Worm (Caenorhabditis elegans): ENCODE results near the gene T05B11.4.
A peak's percentile ranks its signal among the peaks of the same experiment; 100 is the strongest.

The T05B11.4 gene

DNA sequence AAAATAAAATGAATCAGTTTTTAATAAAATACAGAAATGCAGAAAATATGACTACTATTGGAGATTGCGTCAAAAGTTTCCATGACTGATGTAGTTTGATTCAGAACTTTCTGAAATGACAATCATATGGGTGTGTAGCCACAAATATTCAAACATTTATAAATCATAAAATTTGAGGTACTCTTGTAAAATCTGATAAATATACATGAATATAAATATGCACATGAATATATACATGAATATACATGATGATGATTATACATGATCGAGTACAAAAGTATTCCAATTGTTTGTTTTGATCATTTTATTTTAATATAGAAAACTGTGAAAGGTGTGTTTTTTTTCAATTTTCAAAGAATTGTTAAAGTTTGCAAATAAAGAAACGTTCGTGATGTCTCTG, at the start of gene T05B11.4:
TSS of gene T05B11.4 (minus strand) at position 101 of the 400 bp plus-strand sequence.
- TF ChIP-seq daf-12 (tag; optimal IDR thresholded peaks at IDR 0.05) = no peak
- TF ChIP-seq ceh-82 (tag; optimal IDR thresholded peaks at IDR 0.05) = no peak
- TF ChIP-seq egl-5 (tag; optimal IDR thresholded peaks at IDR 0.05) = no peak
- no peak for TF ChIP-seq nhr-25 (tag; optimal IDR thresholded peaks at IDR 0.05)
- no peak for TF ChIP-seq ZK546.5 (tag; optimal IDR thresholded peaks at IDR 0.05)
- TF ChIP-seq nhr-43 (tag; optimal IDR thresholded peaks at IDR 0.05; ENCODE audit: poor library complexity, severe bottlenecking) = no peak
- no peak for TF ChIP-seq ztf-11 (tag; optimal IDR thresholded peaks at IDR 0.05)
- no peak for TF ChIP-seq egl-27 (tag; optimal IDR thresholded peaks at IDR 0.05)
- no peak for TF ChIP-seq zag-1 (tag; optimal IDR thresholded peaks at IDR 0.05)
- TF ChIP-seq elt-3 (tag; optimal IDR thresholded peaks at IDR 0.05) = no peak

DNA sequence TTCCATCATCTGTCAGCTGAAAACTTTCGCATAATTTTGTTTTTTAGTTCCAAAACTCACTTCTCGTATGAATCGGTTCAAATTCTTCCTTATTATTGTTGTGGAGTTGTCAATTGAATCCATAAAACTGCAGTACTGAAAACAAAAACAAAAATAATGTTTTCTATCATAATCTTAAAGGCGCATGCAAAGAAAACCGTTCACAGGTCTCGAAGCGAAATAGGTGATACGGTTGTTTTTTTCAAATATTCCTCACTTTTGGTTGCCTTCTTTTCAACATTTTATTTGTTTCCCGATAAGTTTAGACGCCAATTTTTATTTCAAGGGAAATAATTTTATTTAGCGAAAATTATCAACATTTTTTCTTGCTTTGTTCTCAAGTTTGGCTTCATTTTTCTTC, 49.1 kb upstream of the T05B11.4 start:
- no peak for TF ChIP-seq nhr-12 (tag; optimal IDR thresholded peaks at IDR 0.05)
- no peak for TF ChIP-seq unc-39 (tag; optimal IDR thresholded peaks at IDR 0.05)
- no peak for TF ChIP-seq nhr-67 (tag; optimal IDR thresholded peaks at IDR 0.05)
- no peak for TF ChIP-seq ceh-9 (tag; optimal IDR thresholded peaks at IDR 0.05)
- no peak for TF ChIP-seq aly-2 (tag; optimal IDR thresholded peaks at IDR 0.05)
- TF ChIP-seq nhr-25 (tag; optimal IDR thresholded peaks at IDR 0.05) = no peak
- TF ChIP-seq ceh-82 (tag; optimal IDR thresholded peaks at IDR 0.05) = no peak
- no peak for TF ChIP-seq nhr-237 (tag; optimal IDR thresholded peaks at IDR 0.05)
- no peak for TF ChIP-seq snpc-4 (tag; optimal IDR thresholded peaks at IDR 0.05)
- no peak for TF ChIP-seq jun-1 (tag; optimal IDR thresholded peaks at IDR 0.05)
- no peak for TF ChIP-seq sea-2 (GFP tag; optimal IDR thresholded peaks at IDR 0.05)
- no peak for TF ChIP-seq egl-27 (tag; optimal IDR thresholded peaks at IDR 0.05)
- no peak for TF ChIP-seq zag-1 (tag; optimal IDR thresholded peaks at IDR 0.05)
- no peak for TF ChIP-seq ztf-4 (tag; optimal IDR thresholded peaks at IDR 0.05)

DNA sequence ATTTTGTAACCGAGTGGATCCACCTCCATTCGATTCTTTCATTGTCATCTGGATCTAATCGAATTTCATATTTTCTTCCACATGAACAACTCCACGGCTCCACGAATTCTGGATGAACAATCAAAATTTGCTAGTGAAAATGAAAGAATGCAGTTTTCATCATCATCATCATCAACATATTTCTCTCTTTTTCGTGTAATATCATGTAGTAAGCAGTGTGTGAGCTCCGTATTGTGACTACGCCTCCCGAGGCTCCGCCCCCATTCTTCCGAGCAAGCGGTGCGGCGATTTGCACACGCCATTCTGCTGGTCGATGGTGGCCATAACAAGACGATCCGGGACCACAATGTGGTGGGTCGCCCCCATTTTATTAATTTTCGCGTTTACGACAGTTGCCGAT, 43.6 kb upstream of the T05B11.4 start, which contains the start of gene ZK742.7:
TSS of gene ZK742.7 (plus strand) at position 301 of the 400 bp plus-strand sequence.
- TF ChIP-seq fkh-10 (GFP tag; optimal IDR thresholded peaks at IDR 0.05) (peak; percentile 15), nhr-11 (tag; optimal IDR thresholded peaks at IDR 0.05) (no peak), hmg-11 (tag; optimal IDR thresholded peaks at IDR 0.05) (no peak), ama-1 (optimal IDR thresholded peaks at IDR 0.05) (no peak), elt-2 (tag; optimal IDR thresholded peaks at IDR 0.05) (no peak), aly-2 (tag; optimal IDR thresholded peaks at IDR 0.05) (no peak)

ce11 chrV:7793067-7793466, 38.6 kb upstream of the T05B11.4 start, which contains the start of gene flp-21:
flp-21 (plus strand) TSS chrV:7793367.
- TF ChIP-seq ZK546.5 (tag; optimal IDR thresholded peaks at IDR 0.05) (no peak), elt-3 (tag; optimal IDR thresholded peaks at IDR 0.05) (no peak), fos-1 (tag; optimal IDR thresholded peaks at IDR 0.05) (no peak), nfya-1 (tag; optimal IDR thresholded peaks at IDR 0.05; ENCODE audit: insufficient read depth) (no peak), nhr-11 (tag; optimal IDR thresholded peaks at IDR 0.05) (no peak), pha-4 (tag; optimal IDR thresholded peaks at IDR 0.05) (no peak), lin-15B (tag; optimal IDR thresholded peaks at IDR 0.05) (no peak)

DNA sequence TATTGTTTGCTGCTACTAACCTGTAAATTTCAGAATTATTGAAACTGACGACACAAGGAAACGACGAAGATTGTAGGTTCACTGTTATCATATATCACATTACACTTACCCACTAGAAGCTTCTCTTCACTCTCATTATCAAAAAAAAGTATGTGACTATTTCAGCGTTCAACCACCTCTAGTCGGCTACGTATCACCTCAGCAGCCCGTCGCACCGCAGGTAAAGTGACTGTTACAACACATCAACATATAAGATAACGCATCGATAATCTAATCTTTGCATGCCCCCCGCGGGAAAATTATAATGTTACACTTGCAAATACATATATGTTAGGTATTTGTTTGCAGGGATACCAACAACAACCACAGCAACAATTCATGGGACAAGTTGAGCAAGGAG, 32.2 kb upstream of the T05B11.4 start:
- TF ChIP-seq elt-2 (tag; optimal IDR thresholded peaks at IDR 0.05) = peak; percentile 94
- TF ChIP-seq nhr-28 (tag; optimal IDR thresholded peaks at IDR 0.05) = no peak
- no peak for TF ChIP-seq zag-1 (tag; optimal IDR thresholded peaks at IDR 0.05)
- no peak for TF ChIP-seq tbx-2 (tag; optimal IDR thresholded peaks at IDR 0.05)
- peak; percentile 77 for TF ChIP-seq pqm-1 (tag; optimal IDR thresholded peaks at IDR 0.05)
- no peak for TF ChIP-seq lin-39 (tag; optimal IDR thresholded peaks at IDR 0.05)
- TF ChIP-seq nfya-1 (tag; optimal IDR thresholded peaks at IDR 0.05; ENCODE audit: insufficient read depth) = no peak
- TF ChIP-seq lin-15B (tag; optimal IDR thresholded peaks at IDR 0.05) = no peak

DNA sequence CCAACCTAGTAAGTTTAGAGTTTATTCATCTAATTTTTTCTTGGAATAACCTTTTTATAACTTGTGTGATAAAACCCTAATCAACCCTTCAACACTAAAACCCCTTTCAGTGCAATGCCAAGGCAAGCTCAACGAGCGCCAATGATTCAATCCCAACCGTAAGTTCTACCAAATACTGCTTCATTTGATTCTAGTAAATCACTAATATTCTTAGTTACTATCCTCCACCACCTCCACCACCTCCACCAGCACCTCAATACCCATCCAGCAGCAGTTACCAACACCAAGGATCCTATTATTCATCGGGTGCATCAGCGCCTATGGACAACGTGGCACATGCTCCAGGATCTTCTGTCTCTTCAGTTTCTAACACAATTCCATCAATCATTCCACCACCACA, 31.4 kb upstream of the T05B11.4 start:
- no peak for TF ChIP-seq nhr-23 (tag; optimal IDR thresholded peaks at IDR 0.05)
- TF ChIP-seq R02D3.7 (tag; optimal IDR thresholded peaks at IDR 0.05) = no peak
- TF ChIP-seq ztf-11 (tag; optimal IDR thresholded peaks at IDR 0.05) = no peak
- no peak for TF ChIP-seq nhr-67 (tag; optimal IDR thresholded peaks at IDR 0.05)
- TF ChIP-seq nhr-11 (tag; optimal IDR thresholded peaks at IDR 0.05) = no peak
- no peak for TF ChIP-seq ceh-82 (tag; optimal IDR thresholded peaks at IDR 0.05)
- no peak for TF ChIP-seq tbx-2 (tag; optimal IDR thresholded peaks at IDR 0.05)
- TF ChIP-seq nhr-77 (tag; optimal IDR thresholded peaks at IDR 0.05) = no peak
